Fruit fly (Drosophila melanogaster): ENCODE data around the gene CG9451.

- TF ChIP-seq Mnt (GFP tag; optimal IDR thresholded peaks at IDR 0.05) (no peak), CG1620 (GFP tag; optimal IDR thresholded peaks at IDR 0.05) (no peak), Clk (GFP tag; optimal IDR thresholded peaks at IDR 0.05) (no peak), ovo (GFP tag; optimal IDR thresholded peaks at IDR 0.05) (no peak), CG14711 (tag; optimal IDR thresholded peaks at IDR 0.05) (no peak), toe (GFP tag; optimal IDR thresholded peaks at IDR 0.05) (no peak), cnc (optimal IDR thresholded peaks at IDR 0.05) (no peak)
Measured at dm6 chr3L:19482014-19482413, 18.6 kb downstream of the CG9451 start.

All from whole organism, adult.